Worm (Caenorhabditis elegans) whole organism, L4/young adult: Measurements from ENCODE around the gene F55E10.4.
"Not testable (repeated sequence)": the region's sequence is repeated elsewhere in the genome, so short reads cannot be mapped to it uniquely, and the experiment has no call there.

Source experiments
- W03F9.2 ChIP-seq: fragments of 150-350 bp; optimal IDR thresholded peaks from 2 replicates; lab custom pipeline; 2014; ENCODE audit warnings: missing biosample characterization, missing genetic modification characterization
- dao-5 ChIP-seq: sonication (generic microtip); optimal IDR thresholded peaks from 2 replicates; lab custom pipeline; 2016; ENCODE audit warnings: missing genotype, missing genetic modification characterization, moderate library complexity, missing compliant biosample characterization
- him-1 ChIP-seq: sonication (generic microtip); optimal IDR thresholded peaks from 2 replicates; lab custom pipeline; 2016; ENCODE audit warnings: missing genotype, missing genetic modification reagents, missing genetic modification characterization, missing compliant biosample characterization

F55E10.4 gene

ce11 chrX:8327800-8328199 lies at the start of gene F55E10.4:
F55E10.4 (minus strand) TSS chrX:8327900.
- TF ChIP-seq W03F9.2 (tag; lab: Kevin White, UChicago), result no peak

ce11 chrX:8371906-8372305 lies 44.2 kb upstream of the F55E10.4 start, which contains the start of gene nep-15:
nep-15 (plus strand) TSS chrX:8372206.
- TF ChIP-seq W03F9.2 (tag; lab: Kevin White, UChicago), result no peak

ce11 chrX:8368210-8368609 lies 40.5 kb upstream of the F55E10.4 start:
- TF ChIP-seq W03F9.2 (tag; lab: Kevin White, UChicago) (peak; percentile 62), him-1 (tag; lab: Kevin White, UChicago) (peak; percentile 42), dao-5 (no peak)

ce11 chrX:8367553-8367952 lies 39.9 kb upstream of the F55E10.4 start, which contains the start of gene F40B5.2:
F40B5.2 (plus strand) TSS chrX:8367853.
- no peak for TF ChIP-seq dao-5
- no peak for TF ChIP-seq W03F9.2 (tag; lab: Kevin White, UChicago)
- no peak for TF ChIP-seq him-1 (tag; lab: Kevin White, UChicago)

- no peak for TF ChIP-seq dao-5
- TF ChIP-seq him-1 (tag; lab: Kevin White, UChicago), result no peak
- TF ChIP-seq W03F9.2 (tag; lab: Kevin White, UChicago), result no peak
Observed at ce11 chrX:8362379-8362778, 34.7 kb upstream of the F55E10.4 start.

- no peak for TF ChIP-seq dao-5
- TF ChIP-seq W03F9.2 (tag; lab: Kevin White, UChicago), result no peak
- no peak for TF ChIP-seq him-1 (tag; lab: Kevin White, UChicago)
Observed at ce11 chrX:8356305-8356704, 28.6 kb upstream of the F55E10.4 start.

ce11 chrX:8355350-8355749 lies 27.6 kb upstream of the F55E10.4 start:
- TF ChIP-seq W03F9.2 (tag; lab: Kevin White, UChicago) (no peak), dao-5 (no peak), him-1 (tag; lab: Kevin White, UChicago) (no peak)

- TF ChIP-seq dao-5, result no peak
- no peak for TF ChIP-seq W03F9.2 (tag; lab: Kevin White, UChicago)
- TF ChIP-seq him-1 (tag; lab: Kevin White, UChicago), result no peak
Observed at ce11 chrX:8354284-8354784, 26.6 kb upstream of the F55E10.4 start.

- TF ChIP-seq him-1 (tag; lab: Kevin White, UChicago), result no peak
- TF ChIP-seq W03F9.2 (tag; lab: Kevin White, UChicago), result no peak
- TF ChIP-seq dao-5, result no peak
Observed at ce11 chrX:8350984-8351383, 23.3 kb upstream of the F55E10.4 start, which contains the start of gene npr-28. npr-28 (minus strand) TSS chrX:8351084.

ce11 chrX:8346248-8346647 lies 18.5 kb upstream of the F55E10.4 start, which contains the start of gene drd-5:
drd-5 (minus strand) TSS chrX:8346348.
- no peak for TF ChIP-seq dao-5
- no peak for TF ChIP-seq W03F9.2 (tag; lab: Kevin White, UChicago)
- TF ChIP-seq him-1 (tag; lab: Kevin White, UChicago), result no peak

ce11 chrX:8341675-8342074 lies 14.0 kb upstream of the F55E10.4 start, which contains the start of gene F55E10.1:
F55E10.1 (plus strand) TSS chrX:8341975.
- no peak for TF ChIP-seq dao-5

ce11 chrX:8340393-8340792 lies 12.7 kb upstream of the F55E10.4 start, which contains the start of gene F55E10.2:
F55E10.2 (plus strand) TSS chrX:8340693.
- TF ChIP-seq dao-5 (no peak), him-1 (tag; lab: Kevin White, UChicago) (no peak), W03F9.2 (tag; lab: Kevin White, UChicago) (no peak)

ce11 chrX:8326394-8326793 lies 1.3 kb downstream of the F55E10.4 start, which contains the start of gene R09F10.8:
R09F10.8 (minus strand) TSS chrX:8326451.
- TF ChIP-seq W03F9.2 (tag; lab: Kevin White, UChicago) (no peak), dao-5 (no peak), him-1 (tag; lab: Kevin White, UChicago) (no peak)

ce11 chrX:8323371-8323770 lies 4.3 kb downstream of the F55E10.4 start, which contains the start of gene R09F10.1:
R09F10.1 (plus strand) TSS chrX:8323592.
- TF ChIP-seq W03F9.2 (tag; lab: Kevin White, UChicago) (no peak), dao-5 (no peak), him-1 (tag; lab: Kevin White, UChicago) (no peak)

- not testable (repeated sequence) for TF ChIP-seq dao-5; him-1 (tag; lab: Kevin White, UChicago); W03F9.2 (tag; lab: Kevin White, UChicago)
Observed at ce11 chrX:8321811-8322210, 5.9 kb downstream of the F55E10.4 start, which contains the start of gene abu-9. abu-9 (plus strand) TSS chrX:8322111.
